Fruit fly (Drosophila melanogaster) whole organism, embryonic: Measurements from ENCODE around the gene CAH6.
A peak's percentile ranks its signal among the peaks of the same experiment; 100 is the strongest.

Experiments used
- ATbp ChIP-seq: fragments of 200-800 bp; sonication (Bioruptor generic); optimal IDR thresholded peaks from 2 replicates; lab custom pipeline; 2017; ENCODE audit warnings: missing biosample characterization, mild to moderate bottlenecking, missing genetic modification characterization, missing genetic modification reagents
- BEAF-32 ChIP-seq: fragments of 200-800 bp; sonication (Bioruptor generic); optimal IDR thresholded peaks from 3 replicates; lab custom pipeline; 2017; ENCODE audit warnings: missing biosample characterization, missing genetic modification characterization, mild to moderate bottlenecking, moderate library complexity, missing genetic modification reagents
- Bgb ChIP-seq: fragments of 200-800 bp; sonication (Bioruptor generic); IDR thresholded peaks from 2 replicates; pipeline ENCODE4 v1.3.6; 2022; ENCODE audit warnings: missing biosample characterization, missing genetic modification characterization; ENCODE audit not compliant: partially characterized antibody
- CG11696 ChIP-seq: fragments of 200-800 bp; sonication (Bioruptor generic); IDR thresholded peaks from 2 replicates; pipeline ENCODE4 v1.3.6; 2022; ENCODE audit warnings: missing biosample characterization, missing genetic modification characterization
- CG13287 ChIP-seq: fragments of 200-800 bp; sonication (Bioruptor generic); IDR thresholded peaks from 2 replicates; pipeline ENCODE4 v1.3.6; 2022; ENCODE audit warnings: missing biosample characterization, missing genetic modification characterization; ENCODE audit not compliant: partially characterized antibody
- CG14710 ChIP-seq: fragments of 200-800 bp; sonication (Bioruptor generic); optimal IDR thresholded peaks from 3 replicates; lab custom pipeline; 2019; ENCODE audit warnings: missing biosample characterization, mild to moderate bottlenecking, missing genetic modification characterization, moderate library complexity
- CG16863 ChIP-seq: fragments of 200-800 bp; sonication (Bioruptor generic); optimal IDR thresholded peaks from 3 replicates; lab custom pipeline; 2016; ENCODE audit warnings: missing biosample characterization, missing genetic modification characterization
- CG17829 ChIP-seq: fragments of 200-800 bp; optimal IDR thresholded peaks from 2 replicates; lab custom pipeline; 2019; ENCODE audit warnings: missing biosample characterization, mild to moderate bottlenecking, missing genetic modification characterization, moderate library complexity
- CG3838 ChIP-seq: fragments of 200-800 bp; sonication (Bioruptor generic); optimal IDR thresholded peaks from 3 replicates; lab custom pipeline; 2016; ENCODE audit warnings: missing biosample characterization, missing genetic modification characterization
- CG6791 ChIP-seq: fragments of 200-800 bp; sonication (Bioruptor generic); IDR thresholded peaks from 3 replicates; pipeline ENCODE4 v1.3.6; 2022; ENCODE audit warnings: missing biosample characterization, missing genetic modification characterization; ENCODE audit not compliant: partially characterized antibody
- CG7357 ChIP-seq: fragments of 200-800 bp; sonication (Bioruptor generic); IDR thresholded peaks from 3 replicates; pipeline ENCODE4 v1.3.6; 2022; ENCODE audit warnings: missing biosample characterization, missing genetic modification characterization
- CG8089 ChIP-seq: fragments of 200-800 bp; sonication (Bioruptor generic); optimal IDR thresholded peaks from 3 replicates; lab custom pipeline; 2016; ENCODE audit warnings: missing biosample characterization, missing genetic modification characterization
- CHES-1-like ChIP-seq: fragments of 200-800 bp; sonication (Bioruptor generic); optimal IDR thresholded peaks from 2 replicates; lab custom pipeline; 2016; ENCODE audit warnings: missing biosample characterization, missing genetic modification characterization
- Dll ChIP-seq: fragments of 200-800 bp; sonication (Bioruptor generic); IDR thresholded peaks from 4 replicates; pipeline ENCODE4 v1.3.6; 2022; ENCODE audit warnings: missing biosample characterization, missing genetic modification characterization; ENCODE audit not compliant: partially characterized antibody
- Doc3 ChIP-seq: fragments of 200-800 bp; sonication (Bioruptor generic); IDR thresholded peaks from 3 replicates; pipeline ENCODE4 v1.3.6; 2022; ENCODE audit warnings: missing biosample characterization, missing genetic modification characterization; ENCODE audit not compliant: partially characterized antibody
- E2f2 ChIP-seq: fragments of 200-800 bp; sonication (Bioruptor generic); IDR thresholded peaks from 2 replicates; pipeline ENCODE4 v1.3.6; 2022; ENCODE audit warnings: missing biosample characterization, missing genetic modification characterization
- Ets97D ChIP-seq: fragments of 200-800 bp; sonication (Bioruptor generic); optimal IDR thresholded peaks from 3 replicates; lab custom pipeline; 2016; ENCODE audit warnings: missing biosample characterization, missing genetic modification characterization
- HLH4C ChIP-seq: fragments of 200-800 bp; sonication (Bioruptor generic); IDR thresholded peaks from 3 replicates; pipeline ENCODE4 v1.3.6; 2022; ENCODE audit warnings: missing biosample characterization, missing genetic modification characterization; ENCODE audit not compliant: partially characterized antibody
- HmgZ ChIP-seq: fragments of 200-800 bp; sonication (Bioruptor generic); optimal IDR thresholded peaks from 2 replicates; lab custom pipeline; 2018; ENCODE audit warnings: missing biosample characterization, mild to moderate bottlenecking, missing genetic modification characterization
- Hsf ChIP-seq: fragments of 200-800 bp; sonication (Bioruptor generic); optimal IDR thresholded peaks from 3 replicates; lab custom pipeline; 2016; ENCODE audit warnings: missing biosample characterization, missing genetic modification characterization
- Lpt ChIP-seq: fragments of >200 bp; optimal IDR thresholded peaks from 2 replicates; lab custom pipeline; 2018; ENCODE audit warnings: missing biosample characterization, missing genetic modification characterization
- Mad ChIP-seq: fragments of 200-800 bp; sonication (Bioruptor generic); optimal IDR thresholded peaks from 2 replicates; lab custom pipeline; 2016; ENCODE audit warnings: missing biosample characterization, missing genetic modification characterization
- Max ChIP-seq: fragments of 200-800 bp; sonication (Bioruptor generic); optimal IDR thresholded peaks from 2 replicates; lab custom pipeline; 2016; ENCODE audit warnings: missing biosample characterization, mild to moderate bottlenecking, missing genetic modification characterization
- Myb ChIP-seq: fragments of 200-800 bp; sonication (Bioruptor generic); optimal IDR thresholded peaks from 2 replicates; lab custom pipeline; 2016; ENCODE audit warnings: missing biosample characterization, missing genetic modification characterization
- Opbp ChIP-seq: fragments of 200-800 bp; sonication (Bioruptor generic); IDR thresholded peaks from 3 replicates; pipeline ENCODE4 v1.3.6; 2022; ENCODE audit warnings: missing biosample characterization, missing genetic modification characterization; ENCODE audit not compliant: partially characterized antibody
- Sin3A ChIP-seq: fragments of >200 bp; optimal IDR thresholded peaks from 2 replicates; lab custom pipeline; 2018
- Sry-δ ChIP-seq: fragments of 200-800 bp; sonication (Bioruptor generic); optimal IDR thresholded peaks from 2 replicates; lab custom pipeline; 2016; ENCODE audit warnings: missing biosample characterization, missing genetic modification characterization
- amos ChIP-seq: fragments of 200-800 bp; sonication (Bioruptor generic); IDR thresholded peaks from 2 replicates; pipeline ENCODE4 v1.3.6; 2022; ENCODE audit warnings: missing biosample characterization, missing genetic modification characterization; ENCODE audit not compliant: partially characterized antibody
- ato ChIP-seq: fragments of 200-800 bp; sonication (Bioruptor generic); IDR thresholded peaks from 2 replicates; pipeline ENCODE4 v1.3.6; 2022; ENCODE audit warnings: missing biosample characterization, missing genetic modification characterization; ENCODE audit not compliant: partially characterized antibody
- bbx ChIP-seq: fragments of 200-800 bp; sonication (Bioruptor generic); IDR thresholded peaks from 2 replicates; pipeline ENCODE4 v1.3.6; 2022; ENCODE audit warnings: missing biosample characterization, missing genetic modification characterization; ENCODE audit not compliant: partially characterized antibody
- bigmax ChIP-seq: fragments of 200-800 bp; sonication (Bioruptor generic); optimal IDR thresholded peaks from 2 replicates; lab custom pipeline; 2018; ENCODE audit warnings: missing biosample characterization, mild to moderate bottlenecking, missing genetic modification characterization
- chinmo ChIP-seq: fragments of 200-800 bp; sonication (Bioruptor generic); IDR thresholded peaks from 4 replicates; pipeline ENCODE4 v1.3.6; 2022; ENCODE audit warnings: missing biosample characterization, missing genetic modification characterization; ENCODE audit not compliant: partially characterized antibody
- ci ChIP-seq: fragments of 200-800 bp; sonication (Bioruptor generic); IDR thresholded peaks from 3 replicates; pipeline ENCODE4 v1.3.6; 2022; ENCODE audit warnings: missing biosample characterization, missing genetic modification characterization
- cwo ChIP-seq: fragments of 200-800 bp; sonication (Bioruptor generic); optimal IDR thresholded peaks from 3 replicates; lab custom pipeline; 2017; ENCODE audit warnings: missing biosample characterization, missing genetic modification characterization, mild to moderate bottlenecking, moderate library complexity, missing genetic modification reagents
- dm ChIP-seq: fragments of 200-800 bp; sonication (Bioruptor generic); optimal IDR thresholded peaks from 3 replicates; lab custom pipeline; 2016; ENCODE audit warnings: missing biosample characterization, missing genetic modification characterization
- eve ChIP-seq, 2 experiments: fragments of >200 bp; optimal IDR thresholded peaks; 2 replicates each; lab custom pipeline; 2017; ENCODE audit warnings: missing biosample characterization in 2 of 2, missing genetic modification characterization in 2 of 2
- gfzf ChIP-seq: fragments of 200-800 bp; sonication (Bioruptor generic); optimal IDR thresholded peaks from 2 replicates; lab custom pipeline; 2016; ENCODE audit warnings: missing biosample characterization, mild to moderate bottlenecking, missing genetic modification characterization, moderate library complexity
- hb ChIP-seq: fragments of 200-800 bp; sonication (Bioruptor generic); IDR thresholded peaks from 3 replicates; pipeline ENCODE4 v1.3.6; 2022; ENCODE audit warnings: missing biosample characterization, missing genetic modification characterization; ENCODE audit not compliant: partially characterized antibody
- insv ChIP-seq, 2 experiments: fragments of 200-800 bp; sonication (Bioruptor generic); optimal IDR thresholded peaks; 3 replicates each; lab custom pipeline; 2016 to 2018; ENCODE audit warnings: missing biosample characterization in 2 of 2, missing genetic modification characterization in 2 of 2
- kni ChIP-seq: fragments of 200-800 bp; sonication (Bioruptor generic); optimal IDR thresholded peaks from 3 replicates; lab custom pipeline; 2017; ENCODE audit warnings: mild to moderate bottlenecking, missing biosample characterization, missing genetic modification reagents, missing genetic modification characterization
- peb ChIP-seq: fragments of 200-800 bp; sonication (Bioruptor generic); IDR thresholded peaks from 2 replicates; pipeline ENCODE4 v1.3.6; 2022; ENCODE audit warnings: missing biosample characterization, missing genetic modification characterization
- sens ChIP-seq: fragments of 200-800 bp; sonication (Bioruptor generic); peaks from one replicate; lab custom pipeline; 2016; ENCODE audit warnings: missing biosample characterization, missing genetic modification characterization
- sisA ChIP-seq: fragments of 200-800 bp; sonication (Bioruptor generic); IDR thresholded peaks from 2 replicates; pipeline ENCODE4 v1.3.6; 2022; ENCODE audit warnings: missing biosample characterization, missing genetic modification characterization
- slou ChIP-seq: fragments of 200-800 bp; sonication (Bioruptor generic); optimal IDR thresholded peaks from 3 replicates; lab custom pipeline; 2016; ENCODE audit warnings: missing biosample characterization, missing genetic modification characterization
- sna ChIP-seq: fragments of 200-800 bp; sonication (Bioruptor generic); IDR thresholded peaks from 2 replicates; pipeline ENCODE4 v1.3.6; 2022; ENCODE audit warnings: missing biosample characterization, missing genetic modification characterization; ENCODE audit not compliant: partially characterized antibody
- stwl ChIP-seq: fragments of 200-800 bp; sonication (Bioruptor generic); optimal IDR thresholded peaks from 3 replicates; lab custom pipeline; 2018; ENCODE audit warnings: missing biosample characterization, mild to moderate bottlenecking, missing genetic modification characterization, moderate library complexity
- trem ChIP-seq: fragments of 200-800 bp; optimal IDR thresholded peaks from 3 replicates; lab custom pipeline; 2019; ENCODE audit warnings: missing biosample characterization, mild to moderate bottlenecking, missing genetic modification characterization, moderate library complexity
- vvl ChIP-seq: fragments of 200-800 bp; sonication (Bioruptor generic); IDR thresholded peaks from 2 replicates; pipeline ENCODE4 v1.3.6; 2022; ENCODE audit warnings: missing biosample characterization, missing genetic modification characterization
- zen2 ChIP-seq: fragments of 200-800 bp; sonication (Bioruptor generic); IDR thresholded peaks from 3 replicates; pipeline ENCODE4 v1.3.6; 2022; ENCODE audit warnings: missing biosample characterization, missing genetic modification characterization; ENCODE audit not compliant: partially characterized antibody
- zf30C ChIP-seq: fragments of 200-800 bp; sonication (Bioruptor generic); optimal IDR thresholded peaks from 3 replicates; lab custom pipeline; 2018; ENCODE audit warnings: missing biosample characterization, mild to moderate bottlenecking, missing genetic modification characterization

The CAH6 gene

DNA sequence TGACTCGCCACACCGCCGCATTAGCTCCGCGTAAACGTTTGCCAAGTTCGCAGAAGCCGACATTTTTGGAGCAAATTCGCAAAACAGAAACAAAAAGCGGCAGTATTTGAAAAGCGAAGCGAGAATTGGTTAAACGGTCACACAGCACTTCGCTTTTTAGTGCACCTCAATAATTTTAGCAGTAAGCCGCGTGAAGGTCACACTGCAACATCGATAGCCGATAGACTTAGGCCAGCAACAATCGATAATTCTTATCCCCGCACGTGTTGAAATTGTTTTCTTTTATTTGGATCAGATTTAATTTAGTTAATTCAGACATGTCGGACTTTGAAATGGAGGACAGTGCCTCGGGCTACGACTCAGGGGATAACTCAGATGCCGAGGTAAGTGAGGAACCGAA, 44.2 kb upstream of the CAH6 start, which contains the start of the genes Zwilch and CG1542 (continued):
- peak; percentile 74 for TF ChIP-seq sna (GFP tag; lab: Robert Waterston, UW)
- no peak for TF ChIP-seq ATbp (GFP tag; lab: Kevin White, UChicago)
- no peak for TF ChIP-seq slou (GFP tag; lab: Kevin White, UChicago)
- peak; percentile 43 for TF ChIP-seq Doc3
- TF ChIP-seq E2f2 (GFP tag; lab: Robert Waterston, UW), result peak; percentile 97
- no peak for TF ChIP-seq zf30C (GFP tag; lab: Kevin White, UChicago)
- peak; percentile 46 for TF ChIP-seq bigmax (GFP tag; lab: Kevin White, UChicago)
- peak; percentile 63 for TF ChIP-seq CG14710
- TF ChIP-seq sisA (GFP tag; lab: Robert Waterston, UW), result no peak
- peak; percentile 80 for TF ChIP-seq CG3838 (GFP tag; lab: Kevin White, UChicago)
- TF ChIP-seq zen2 (GFP tag; lab: Robert Waterston, UW), result peak; percentile 77; the same call in 2 of the 3 replicates
- peak; percentile 77 for TF ChIP-seq CG6791 (GFP tag; lab: Robert Waterston, UW)
- TF ChIP-seq amos, result peak; percentile 79
- TF ChIP-seq Dll (GFP tag; lab: Robert Waterston, UW), result peak; percentile 78
- peak; percentile 87 for TF ChIP-seq Bgb (GFP tag; lab: Robert Waterston, UW)
- peak; percentile 76 for TF ChIP-seq Ets97D (GFP tag; lab: Kevin White, UChicago)
- no peak for TF ChIP-seq Mad (GFP tag; lab: Kevin White, UChicago)
- TF ChIP-seq CHES-1-like (GFP tag; lab: Kevin White, UChicago), result peak; percentile 9
- peak; percentile 66 for TF ChIP-seq HmgZ (tag; lab: Kevin White, UChicago)
- TF ChIP-seq ci (GFP tag; lab: Robert Waterston, UW), result 0 out of 3 replicates have a peak, but pooled peaks have one; percentile 58
- TF ChIP-seq Sin3A (lab: Kevin White, UChicago), result peak; percentile 58
- TF ChIP-seq peb (GFP tag; lab: Robert Waterston, UW), result no peak
- TF ChIP-seq Hsf (GFP tag; lab: Kevin White, UChicago), result peak; percentile 14
- no peak for TF ChIP-seq CG7357 (GFP tag; lab: Robert Waterston, UW)
- TF ChIP-seq Sry-δ (GFP tag; lab: Kevin White, UChicago), result peak; percentile 79
- peak; percentile 25 for TF ChIP-seq kni
- TF ChIP-seq CG11696 (GFP tag; lab: Robert Waterston, UW), result no peak
- no peak for TF ChIP-seq insv (GFP tag; optimal IDR thresholded peaks at IDR 0.05; lab: Kevin White, UChicago)
- peak; percentile 92 for TF ChIP-seq stwl (tag; lab: Kevin White, UChicago)
- peak; percentile 83 for TF ChIP-seq bbx (GFP tag; lab: Robert Waterston, UW)
- peak; percentile 75; the same call in 2 of the 3 replicates for TF ChIP-seq hb (GFP tag; lab: Robert Waterston, UW)
- TF ChIP-seq CG13287, result peak; percentile 86
- TF ChIP-seq BEAF-32, result peak; percentile 77
- peak; percentile 77 for TF ChIP-seq ato
- no peak for TF ChIP-seq eve (GFP tag; optimal IDR thresholded peaks at IDR 0.05; lab: Kevin White, UChicago)
- TF ChIP-seq CG17829, result peak; percentile 41
- TF ChIP-seq CG16863 (GFP tag; lab: Kevin White, UChicago), result no peak
- peak; percentile 81 for TF ChIP-seq HLH4C (GFP tag; lab: Robert Waterston, UW)
- peak; percentile 57; the same call in 1 of the 2 replicates for TF ChIP-seq vvl
- TF ChIP-seq trem, result peak; percentile 78
- TF ChIP-seq Opbp (GFP tag; lab: Robert Waterston, UW), result peak; percentile 81
- TF ChIP-seq CG8089 (GFP tag; lab: Kevin White, UChicago), result no peak
- peak; percentile 78 for TF ChIP-seq Max (GFP tag; lab: Kevin White, UChicago)
- TF ChIP-seq gfzf (GFP tag; lab: Kevin White, UChicago), result peak; percentile 92
- no peak for TF ChIP-seq Lpt (GFP tag; lab: Kevin White, UChicago)
- peak; percentile 96 for TF ChIP-seq dm
- TF ChIP-seq cwo, result peak; percentile 80
- TF ChIP-seq Myb, result peak; percentile 73
- TF ChIP-seq chinmo (GFP tag; lab: Robert Waterston, UW), result peak; percentile 88; the same call in 3 of the 4 replicates
- TF ChIP-seq sens (GFP tag; lab: Kevin White, UChicago), result peak; percentile 78
